Worm (Caenorhabditis elegans) whole organism, young adult: Measurements from ENCODE around the gene srlf-2.

ENCODE experiments used
- B0019.2 ChIP-seq: fragments of 200-800 bp; sonication (Bioruptor generic); conservative IDR thresholded peaks from 2 replicates; pipeline ENCODE4 v1.3.6; 2022; ENCODE audit warnings: missing genetic modification reagents, missing genetic modification characterization, missing compliant biosample characterization
- F22D6.2 ChIP-seq: sonication (generic microtip); optimal IDR thresholded peaks from 2 replicates; lab custom pipeline; 2016; ENCODE audit warnings: mild to moderate bottlenecking, missing genetic modification characterization, missing compliant biosample characterization
- F23B12.7 ChIP-seq: sonication (generic microtip); optimal IDR thresholded peaks from 2 replicates; lab custom pipeline; 2017; ENCODE audit warnings: missing genetic modification characterization, mild to moderate bottlenecking, missing compliant biosample characterization, antibody characterized with exemption, moderate library complexity; ENCODE audit not compliant: insufficient read depth
- F39B2.1 ChIP-seq: fragments of 200-800 bp; sonication (Bioruptor generic); IDR thresholded peaks from 2 replicates; pipeline ENCODE4 v1.3.6; 2022; ENCODE audit warnings: missing genetic modification reagents, missing genetic modification characterization, missing compliant biosample characterization
- F57C9.4 ChIP-seq: sonication (generic microtip); optimal IDR thresholded peaks from 2 replicates; lab custom pipeline; 2017; ENCODE audit warnings: mild to moderate bottlenecking, missing genetic modification characterization, missing compliant biosample characterization
- K11D2.4 ChIP-seq: fragments of 200-800 bp; sonication (Bioruptor generic); IDR thresholded peaks from 2 replicates; pipeline ENCODE4 v1.3.6; 2022; ENCODE audit warnings: missing genetic modification reagents, missing genetic modification characterization, missing compliant biosample characterization
- Y53G8AR.9 ChIP-seq: fragments of 200-800 bp; sonication (Bioruptor generic); conservative IDR thresholded peaks from 2 replicates; pipeline ENCODE4 v1.3.6; 2022; ENCODE audit warnings: missing genetic modification reagents, missing genetic modification characterization, missing compliant biosample characterization
- Y67H2A.10 ChIP-seq: fragments of 200-800 bp; sonication (Bioruptor generic); conservative IDR thresholded peaks from 2 replicates; pipeline ENCODE4 v1.3.6; 2022; ENCODE audit warnings: missing genetic modification reagents, missing genetic modification characterization, missing compliant biosample characterization
- Y79H2A.3 ChIP-seq: fragments of 200-800 bp; sonication (Bioruptor generic); conservative IDR thresholded peaks from 2 replicates; pipeline ENCODE4 v1.3.6; 2022; ENCODE audit warnings: missing genetic modification reagents, missing genetic modification characterization, missing compliant biosample characterization
- ZK185.1 ChIP-seq: sonication (generic microtip); optimal IDR thresholded peaks from 2 replicates; lab custom pipeline; 2016; ENCODE audit warnings: mild to moderate bottlenecking, missing genetic modification characterization, missing compliant biosample characterization; ENCODE audit not compliant: poor library complexity, severe bottlenecking
- ama-1 ChIP-seq, 3 experiments: fragments of 150-350 bp in 1 of 3; sonication (generic microtip) in 2 of 3; optimal IDR thresholded peaks; 2 replicates each; lab custom pipeline; 2014 to 2018; ENCODE audit warnings: missing biosample characterization in 2 of 3, missing genetic modification characterization in 2 of 3, missing genetic modification reagents in 2 of 3
- attf-3 ChIP-seq: fragments of 200-800 bp; sonication (Bioruptor generic); conservative IDR thresholded peaks from 2 replicates; pipeline ENCODE4 v1.3.6; 2022; ENCODE audit warnings: missing genetic modification reagents, missing genetic modification characterization, missing compliant biosample characterization
- attf-5 ChIP-seq: fragments of 200-800 bp; sonication (Bioruptor generic); optimal IDR thresholded peaks from 2 replicates; lab custom pipeline; 2018; ENCODE audit warnings: mild to moderate bottlenecking, missing genetic modification characterization, missing compliant biosample characterization
- ceh-91 ChIP-seq: fragments of 200-800 bp; sonication (Bioruptor generic); IDR thresholded peaks from 2 replicates; pipeline ENCODE4 v1.3.6; 2022; ENCODE audit warnings: missing genetic modification reagents, missing genetic modification characterization, missing compliant biosample characterization
- dox-1 ChIP-seq: fragments of 200-800 bp; sonication (Bioruptor generic); IDR thresholded peaks from 2 replicates; pipeline ENCODE4 v1.3.6; 2022; ENCODE audit warnings: missing genetic modification reagents, missing genetic modification characterization, missing compliant biosample characterization
- dpff-1 ChIP-seq: sonication (generic microtip); optimal IDR thresholded peaks from 2 replicates; lab custom pipeline; 2017; ENCODE audit warnings: mild to moderate bottlenecking, missing genetic modification characterization, missing compliant biosample characterization
- ekl-4 ChIP-seq: fragments of 200-800 bp; sonication (Bioruptor generic); IDR thresholded peaks from 2 replicates; pipeline ENCODE4 v1.3.6; 2022; ENCODE audit warnings: missing genetic modification reagents, missing genetic modification characterization, missing compliant biosample characterization
- ets-4 ChIP-seq: fragments of 200-800 bp; sonication (Bioruptor generic); optimal IDR thresholded peaks from 2 replicates; lab custom pipeline; 2018; ENCODE audit warnings: mild to moderate bottlenecking, missing genetic modification characterization, missing compliant biosample characterization
- him-1 ChIP-seq: sonication (generic microtip); optimal IDR thresholded peaks from 2 replicates; lab custom pipeline; 2016; ENCODE audit warnings: missing genotype, missing genetic modification reagents, missing genetic modification characterization, missing compliant biosample characterization
- hlh-12 ChIP-seq: sonication (generic microtip); optimal IDR thresholded peaks from 2 replicates; lab custom pipeline; 2016; ENCODE audit warnings: missing genetic modification characterization, missing compliant biosample characterization
- hlh-26 ChIP-seq: fragments of 200-800 bp; sonication (Bioruptor generic); conservative IDR thresholded peaks from 2 replicates; pipeline ENCODE4 v1.3.6; 2022; ENCODE audit warnings: missing genetic modification reagents, missing genetic modification characterization, missing compliant biosample characterization
- hmg-1.2 ChIP-seq: fragments of 200-800 bp; sonication (Bioruptor generic); IDR thresholded peaks from 2 replicates; pipeline ENCODE4 v1.3.6; 2022; ENCODE audit warnings: missing genetic modification reagents, missing genetic modification characterization, missing compliant biosample characterization
- hsf-1 ChIP-seq: fragments of 200-800 bp; sonication (Bioruptor generic); IDR thresholded peaks from 2 replicates; pipeline ENCODE4 v1.3.6; 2022; ENCODE audit warnings: missing genetic modification reagents, missing genetic modification characterization, missing compliant biosample characterization
- lin-26 ChIP-seq: fragments of 200-800 bp; sonication (Bioruptor generic); IDR thresholded peaks from 2 replicates; pipeline ENCODE4 v1.3.6; 2022; ENCODE audit warnings: missing genetic modification reagents, missing genetic modification characterization, missing compliant biosample characterization
- lin-54 ChIP-seq: fragments of 200-800 bp; sonication (Bioruptor generic); optimal IDR thresholded peaks from 2 replicates; lab custom pipeline; 2018; ENCODE audit warnings: mild to moderate bottlenecking, missing genetic modification characterization, missing compliant biosample characterization
- madf-10 ChIP-seq: sonication (generic microtip); optimal IDR thresholded peaks from 2 replicates; lab custom pipeline; 2016; ENCODE audit warnings: mild to moderate bottlenecking, missing genetic modification characterization, missing compliant biosample characterization
- madf-6 ChIP-seq: fragments of 200-800 bp; sonication (Bioruptor generic); IDR thresholded peaks from 2 replicates; pipeline ENCODE4 v1.3.6; 2022; ENCODE audit warnings: missing genetic modification reagents, missing genetic modification characterization, missing compliant biosample characterization
- madf-8 ChIP-seq: fragments of 200-800 bp; sonication (Bioruptor generic); conservative IDR thresholded peaks from 2 replicates; pipeline ENCODE4 v1.3.6; 2022; ENCODE audit warnings: missing genetic modification reagents, missing genetic modification characterization, missing compliant biosample characterization
- mes-4 ChIP-seq: sonication (generic microtip); optimal IDR thresholded peaks from 2 replicates; lab custom pipeline; 2016; ENCODE audit warnings: missing genotype, missing genetic modification characterization, missing compliant biosample characterization
- nfyb-1 ChIP-seq: fragments of 200-800 bp; sonication (Bioruptor generic); IDR thresholded peaks from 2 replicates; pipeline ENCODE4 v1.3.6; 2022; ENCODE audit warnings: missing genetic modification reagents, missing genetic modification characterization, missing compliant biosample characterization
- nhr-120 ChIP-seq: fragments of 200-800 bp; sonication (Bioruptor generic); IDR thresholded peaks from 2 replicates; pipeline ENCODE4 v1.3.6; 2022; ENCODE audit warnings: missing genetic modification characterization, missing compliant biosample characterization
- nhr-179 ChIP-seq: sonication (generic microtip); optimal IDR thresholded peaks from 2 replicates; lab custom pipeline; 2016; ENCODE audit warnings: mild to moderate bottlenecking, missing genetic modification characterization, missing compliant biosample characterization
- nhr-80 ChIP-seq: sonication (generic microtip); optimal IDR thresholded peaks from 2 replicates; lab custom pipeline; 2016; ENCODE audit warnings: missing genetic modification characterization, missing compliant biosample characterization
- pbrm-1 ChIP-seq: fragments of 200-800 bp; sonication (Bioruptor generic); IDR thresholded peaks from 2 replicates; pipeline ENCODE4 v1.3.6; 2022; ENCODE audit warnings: missing genetic modification reagents, missing genetic modification characterization, missing compliant biosample characterization
- rcor-1 ChIP-seq: fragments of 200-800 bp; sonication (Bioruptor generic); IDR thresholded peaks from 2 replicates; pipeline ENCODE4 v1.3.6; 2022; ENCODE audit warnings: missing genetic modification reagents, missing genetic modification characterization, missing compliant biosample characterization
- sdz-38 ChIP-seq: sonication (generic microtip); optimal IDR thresholded peaks from 2 replicates; lab custom pipeline; 2016; ENCODE audit warnings: missing genotype, missing genetic modification characterization, missing compliant biosample characterization
- sea-2 ChIP-seq: fragments of 200-800 bp; sonication (Bioruptor generic); IDR thresholded peaks from 2 replicates; pipeline ENCODE4 v1.3.6; 2022; ENCODE audit warnings: missing genetic modification characterization, missing compliant biosample characterization
- snpc-1.1 ChIP-seq: sonication (generic microtip); optimal IDR thresholded peaks from 2 replicates; lab custom pipeline; 2017; ENCODE audit warnings: missing genetic modification characterization, mild to moderate bottlenecking, missing compliant biosample characterization, antibody characterized with exemption, moderate library complexity, missing genotype, missing genetic modification reagents; ENCODE audit not compliant: insufficient read depth
- snpc-1.3 ChIP-seq: sonication (generic microtip); optimal IDR thresholded peaks from 2 replicates; lab custom pipeline; 2017; ENCODE audit warnings: missing genetic modification characterization, mild to moderate bottlenecking, missing compliant biosample characterization, antibody characterized with exemption, moderate library complexity, missing genotype, missing genetic modification reagents; ENCODE audit not compliant: insufficient read depth
- somi-1 ChIP-seq: fragments of 200-800 bp; sonication (Bioruptor generic); optimal IDR thresholded peaks from 2 replicates; lab custom pipeline; 2018; ENCODE audit warnings: mild to moderate bottlenecking, missing genetic modification characterization, missing compliant biosample characterization
- tbp1 ChIP-seq: fragments of 200-800 bp; sonication (Bioruptor generic); optimal IDR thresholded peaks from 2 replicates; lab custom pipeline; 2018; ENCODE audit warnings: mild to moderate bottlenecking, missing genetic modification characterization, missing compliant biosample characterization
- tbx-9 ChIP-seq: sonication (generic microtip); optimal IDR thresholded peaks from 2 replicates; lab custom pipeline; 2016; ENCODE audit warnings: borderline replicate concordance, missing genetic modification characterization, inconsistent platforms, missing compliant biosample characterization
- tlf-1 ChIP-seq: fragments of 200-800 bp; sonication (Bioruptor generic); optimal IDR thresholded peaks from 2 replicates; lab custom pipeline; 2018; ENCODE audit warnings: mild to moderate bottlenecking, missing genetic modification characterization, missing compliant biosample characterization
- unc-62 ChIP-seq: fragments of 150-350 bp; optimal IDR thresholded peaks from 2 replicates; lab custom pipeline; 2014; ENCODE audit warnings: missing biosample characterization, missing genetic modification reagents, missing genetic modification characterization
- ztf-25 ChIP-seq: fragments of 200-800 bp; sonication (Bioruptor generic); IDR thresholded peaks from 2 replicates; pipeline ENCODE4 v1.3.6; 2022; ENCODE audit warnings: missing genetic modification reagents, missing genetic modification characterization, missing compliant biosample characterization
- ztf-26 ChIP-seq: sonication (generic microtip); optimal IDR thresholded peaks from 2 replicates; lab custom pipeline; 2017; ENCODE audit warnings: missing genetic modification characterization, missing compliant biosample characterization

Gene srlf-2

DNA sequence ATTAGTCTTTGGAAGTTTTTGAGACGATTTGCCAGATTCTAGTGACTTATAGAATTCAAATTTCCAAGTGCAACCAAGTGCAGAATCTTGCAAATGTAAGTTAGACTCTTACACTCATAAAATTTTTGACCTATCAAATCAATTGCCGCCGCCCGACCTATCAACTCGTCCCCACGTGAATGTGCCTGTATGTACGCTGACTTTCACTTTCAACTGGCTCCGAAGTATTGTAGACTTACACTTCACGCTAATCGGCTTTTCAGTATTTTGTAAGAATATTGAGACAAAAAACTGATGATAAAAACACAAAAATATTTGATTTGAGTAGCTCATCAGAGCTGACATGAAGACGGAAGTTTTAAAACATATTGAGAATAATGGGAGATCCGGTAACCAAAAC lies 42.8 kb downstream of the srlf-2 start:
- TF ChIP-seq nhr-80 (tag; lab: Kevin White, UChicago), result peak; percentile 62
- TF ChIP-seq Y53G8AR.9 (GFP tag; lab: Robert Waterston, UW), result no peak
- TF ChIP-seq ztf-26 (tag; lab: Kevin White, UChicago), result no peak
- TF ChIP-seq lin-26 (GFP tag; lab: Robert Waterston, UW), result no peak
- no peak for TF ChIP-seq tlf-1 (GFP tag; lab: Kevin White, UChicago)
- no peak for TF ChIP-seq Y67H2A.10 (GFP tag; lab: Robert Waterston, UW)
- TF ChIP-seq dox-1, result no peak
- no peak for TF ChIP-seq ztf-25 (GFP tag; lab: Robert Waterston, UW)
- TF ChIP-seq tbp1, result peak; percentile 13
- TF ChIP-seq him-1 (tag; lab: Kevin White, UChicago), result no peak
- no peak for TF ChIP-seq attf-3 (GFP tag; lab: Robert Waterston, UW)
- no peak for TF ChIP-seq sea-2 (GFP tag; lab: Robert Waterston, UW)
- TF ChIP-seq nfyb-1 (GFP tag; lab: Robert Waterston, UW), result 0 out of 2 replicates have a peak, but pooled peaks have one; percentile 14
- TF ChIP-seq pbrm-1 (GFP tag; lab: Robert Waterston, UW), result no peak
- TF ChIP-seq rcor-1 (GFP tag; lab: Robert Waterston, UW), result no peak
- TF ChIP-seq unc-62 (GFP tag; lab: Kevin White, UChicago), result no peak
- TF ChIP-seq nhr-120 (GFP tag; lab: Robert Waterston, UW), result no peak
- TF ChIP-seq madf-8 (GFP tag; lab: Robert Waterston, UW), result no peak
- TF ChIP-seq attf-5, result no peak
- no peak for TF ChIP-seq snpc-1.1 (tag; lab: Kevin White, UChicago)
- no peak for TF ChIP-seq madf-10 (tag; lab: Kevin White, UChicago)

DNA sequence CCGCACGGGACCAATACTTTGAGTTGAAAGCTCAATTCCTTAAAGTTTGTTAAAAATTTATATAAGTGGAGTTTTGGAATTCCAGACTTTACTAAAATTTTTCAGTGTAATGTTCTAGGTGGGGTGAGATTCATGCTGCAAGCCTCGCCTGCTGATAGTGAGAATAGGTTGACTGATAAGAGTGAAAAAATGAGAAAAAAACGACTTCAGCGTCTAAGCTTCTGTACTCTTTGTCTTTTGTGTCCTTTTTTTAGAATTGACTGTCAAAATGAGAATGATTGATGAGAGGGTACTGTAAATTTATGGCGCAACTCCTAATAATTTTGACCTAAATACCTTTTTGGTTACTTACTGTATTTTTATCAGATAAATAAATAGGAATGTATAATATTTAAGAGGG lies 44.2 kb downstream of the srlf-2 start:
- TF ChIP-seq madf-6, result no peak
- peak; percentile 54 for TF ChIP-seq nhr-80 (tag; lab: Kevin White, UChicago)
- TF ChIP-seq hsf-1 (GFP tag; lab: Robert Waterston, UW), result no peak

DNA sequence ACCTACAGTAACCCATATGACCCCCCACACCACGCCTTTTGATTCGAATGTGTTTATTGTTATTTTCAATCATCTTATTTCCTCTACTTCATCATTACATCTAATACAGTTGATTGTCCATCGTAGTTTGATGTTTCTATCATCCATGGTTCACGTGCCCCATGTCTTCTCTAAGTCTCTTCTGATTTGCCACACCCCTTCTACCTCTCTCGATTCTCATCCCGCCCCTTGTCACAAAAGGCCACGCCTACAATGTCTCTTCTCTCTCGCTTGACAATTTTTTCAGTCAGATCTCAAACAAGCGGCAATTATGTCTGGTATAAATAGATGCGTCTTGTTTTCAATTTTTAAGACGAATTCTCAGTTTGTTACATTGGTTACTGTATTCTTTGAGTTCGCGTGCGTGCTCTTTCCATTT lies 45.0 kb downstream of the srlf-2 start:
- peak; percentile 73 for TF ChIP-seq somi-1 (GFP tag; lab: Kevin White, UChicago)
- peak; percentile 27 for TF ChIP-seq ama-1 (optimal IDR thresholded peaks at IDR 0.05; lab: Kevin White, UChicago)
- TF ChIP-seq ama-1 (GFP tag; optimal IDR thresholded peaks at IDR 0.05; lab: Kevin White, UChicago), result no peak
- 0 out of 2 replicates have a peak, but pooled peaks have one; percentile 32 for TF ChIP-seq K11D2.4 (GFP tag; lab: Robert Waterston, UW)
- no peak for TF ChIP-seq B0019.2 (GFP tag; lab: Robert Waterston, UW)
- no peak for TF ChIP-seq tbx-9 (tag; lab: Kevin White, UChicago)
- TF ChIP-seq snpc-1.1 (tag; lab: Kevin White, UChicago), result no peak
- no peak for TF ChIP-seq F23B12.7 (tag; lab: Kevin White, UChicago)
- TF ChIP-seq F22D6.2 (tag; lab: Kevin White, UChicago), result peak; percentile 58
- TF ChIP-seq lin-54 (GFP tag; lab: Kevin White, UChicago), result no peak
- no peak for TF ChIP-seq F57C9.4
- no peak for TF ChIP-seq mes-4 (tag; lab: Kevin White, UChicago)
- TF ChIP-seq hlh-26 (GFP tag; lab: Robert Waterston, UW), result no peak
- no peak for TF ChIP-seq ekl-4 (GFP tag; lab: Robert Waterston, UW)
- TF ChIP-seq madf-10 (tag; lab: Kevin White, UChicago), result no peak
- TF ChIP-seq sdz-38 (tag; lab: Kevin White, UChicago), result no peak
- no peak for TF ChIP-seq ets-4 (GFP tag; lab: Kevin White, UChicago)
- TF ChIP-seq Y79H2A.3 (GFP tag; lab: Robert Waterston, UW), result no peak
- TF ChIP-seq snpc-1.3 (tag; lab: Kevin White, UChicago), result no peak
- TF ChIP-seq nhr-179 (tag; lab: Kevin White, UChicago), result no peak
- no peak for TF ChIP-seq hlh-12
- TF ChIP-seq ceh-91 (GFP tag; lab: Robert Waterston, UW), result no peak
- no peak for TF ChIP-seq F39B2.1
- TF ChIP-seq nhr-80 (tag; lab: Kevin White, UChicago), result peak; percentile 71
- no peak for TF ChIP-seq ZK185.1
- no peak for TF ChIP-seq dpff-1 (tag; lab: Kevin White, UChicago)
- TF ChIP-seq hmg-1.2, result peak; percentile 40; the same call in 1 of the 2 replicates
